Worm (Caenorhabditis elegans): ENCODE results near the gene egrh-1.

Gene egrh-1

DNA sequence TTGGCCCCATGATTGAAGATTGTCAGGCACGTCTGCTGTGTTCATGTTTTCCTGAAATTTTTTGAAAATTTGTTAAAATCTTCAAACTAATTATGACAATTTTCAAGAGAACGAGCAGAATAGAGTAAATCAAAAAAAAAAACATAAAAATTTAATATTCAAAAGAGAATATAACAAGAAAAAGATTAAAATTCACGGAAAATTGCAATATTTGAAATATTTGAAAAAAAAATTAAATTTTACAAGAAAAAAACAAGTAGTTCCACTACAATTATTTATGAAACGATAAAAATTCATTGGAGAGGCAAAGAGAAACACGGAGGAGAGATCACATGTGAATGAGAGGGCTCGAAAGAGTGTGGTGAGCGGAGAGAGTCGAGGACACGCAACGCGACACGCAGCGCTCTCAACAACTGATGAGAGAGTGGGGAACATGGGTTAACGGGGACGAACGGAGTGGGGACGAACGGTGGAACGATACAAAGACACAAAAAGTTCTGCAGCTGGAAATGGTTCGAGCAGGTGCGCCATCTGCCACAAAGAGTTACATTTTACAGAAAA, 21.2 kb upstream of the egrh-1 start, which contains the start of gene mbk-1 (continued):
- TF ChIP-seq hif-1 (tag; optimal IDR thresholded peaks at IDR 0.05) (peak in 1 of 2 experiments; percentile 27), dmd-8 (GFP tag; IDR thresholded peaks at IDR 0.05) (no peak), nhr-76 (tag; optimal IDR thresholded peaks at IDR 0.05) (no peak), nhr-41 (GFP tag; IDR thresholded peaks at IDR 0.05) (no peak), lin-15B (tag; optimal IDR thresholded peaks at IDR 0.05) (no peak), pha-4 (GFP tag; IDR thresholded peaks at IDR 0.05) (no peak), pha-4 (tag; optimal IDR thresholded peaks at IDR 0.05) (no peak), spr-3 (GFP tag; optimal IDR thresholded peaks at IDR 0.05) (no peak), daf-19 (GFP tag; conservative IDR thresholded peaks at IDR 0.05) (no peak), arid-1 (GFP tag; conservative IDR thresholded peaks at IDR 0.05) (peak; percentile 52; the same call in 1 of the 2 replicates), mep-1 (tag; optimal IDR thresholded peaks at IDR 0.05) (peak; percentile 86), gei-8 (GFP tag; optimal IDR thresholded peaks at IDR 0.05) (no peak), ceh-28 (tag; optimal IDR thresholded peaks at IDR 0.05) (no peak), F37D6.2 (tag; optimal IDR thresholded peaks at IDR 0.05) (peak; percentile 5), nhr-42 (GFP tag; IDR thresholded peaks at IDR 0.05) (0 out of 2 replicates have a peak, but pooled peaks have one; percentile 56), ceh-62 (tag; optimal IDR thresholded peaks at IDR 0.05) (no peak), madf-9 (GFP tag; conservative IDR thresholded peaks at IDR 0.05) (0 out of 2 replicates have a peak, but pooled peaks have one; percentile 9), mdl-1 (tag; optimal IDR thresholded peaks at IDR 0.05) (peak; percentile 49 to 90), nhr-25 (tag; optimal IDR thresholded peaks at IDR 0.05; ENCODE audit: borderline replicate concordance, insufficient read depth) (peak; percentile 36), rbr-2 (tag; optimal IDR thresholded peaks at IDR 0.05) (peak; percentile 51), ceh-32 (tag; optimal IDR thresholded peaks at IDR 0.05; ENCODE audit: poor library complexity) (no peak), nhr-237 (tag; optimal IDR thresholded peaks at IDR 0.05) (no peak), spr-1 (tag; optimal IDR thresholded peaks at IDR 0.05) (peak; percentile 1), skn-1 (tag; optimal IDR thresholded peaks at IDR 0.05) (no peak), hlh-11 (tag; optimal IDR thresholded peaks at IDR 0.05) (peak; percentile 93), egl-43 (GFP tag; IDR thresholded peaks at IDR 0.05) (no peak), lin-39 (tag; optimal IDR thresholded peaks at IDR 0.05) (no peak), zfp-2 (tag; optimal IDR thresholded peaks at IDR 0.05) (no peak), lin-13 (GFP tag; optimal IDR thresholded peaks at IDR 0.05) (peak; percentile 17), ces-1 (GFP tag; optimal IDR thresholded peaks at IDR 0.05) (no peak), F10B5.3 (tag; optimal IDR thresholded peaks at IDR 0.05) (no peak), lin-1 (GFP tag; IDR thresholded peaks at IDR 0.05) (peak; percentile 75), F26F4.8 (GFP tag; conservative IDR thresholded peaks at IDR 0.05) (no peak), sdz-12 (GFP tag; optimal IDR thresholded peaks at IDR 0.05) (no peak), ctbp-1 (GFP tag; IDR thresholded peaks at IDR 0.05) (0 out of 2 replicates have a peak, but pooled peaks have one; percentile 26), nhr-48 (tag; optimal IDR thresholded peaks at IDR 0.05) (peak; percentile 46), attf-4 (tag; optimal IDR thresholded peaks at IDR 0.05) (no peak), nhr-6 (tag; optimal IDR thresholded peaks at IDR 0.05) (peak; percentile 6), lim-7 (GFP tag; IDR thresholded peaks at IDR 0.05) (no peak), hmg-1.1 (GFP tag; IDR thresholded peaks at IDR 0.05) (peak; percentile 80), mdt-29 (GFP tag; IDR thresholded peaks at IDR 0.05) (no peak), saeg-2 (GFP tag; IDR thresholded peaks at IDR 0.05) (no peak), unc-130 (GFP tag; optimal IDR thresholded peaks at IDR 0.05) (no peak), mes-2 (tag; optimal IDR thresholded peaks at IDR 0.05; ENCODE audit: poor library complexity, severe bottlenecking) (no peak), zip-11 (GFP tag; IDR thresholded peaks at IDR 0.05) (no peak), R02D3.7 (tag; optimal IDR thresholded peaks at IDR 0.05) (no peak), lir-3 (tag; optimal IDR thresholded peaks at IDR 0.05) (no peak), Y48G9A.11 (GFP tag; IDR thresholded peaks at IDR 0.05) (no peak), vab-7 (GFP tag; IDR thresholded peaks at IDR 0.05) (no peak), hlh-30 (tag; optimal IDR thresholded peaks at IDR 0.05; ENCODE audit: insufficient read depth) (peak; percentile 98)
